Worm (Caenorhabditis elegans): ENCODE measurements around the gene ril-1.

The ril-1 gene

DNA sequence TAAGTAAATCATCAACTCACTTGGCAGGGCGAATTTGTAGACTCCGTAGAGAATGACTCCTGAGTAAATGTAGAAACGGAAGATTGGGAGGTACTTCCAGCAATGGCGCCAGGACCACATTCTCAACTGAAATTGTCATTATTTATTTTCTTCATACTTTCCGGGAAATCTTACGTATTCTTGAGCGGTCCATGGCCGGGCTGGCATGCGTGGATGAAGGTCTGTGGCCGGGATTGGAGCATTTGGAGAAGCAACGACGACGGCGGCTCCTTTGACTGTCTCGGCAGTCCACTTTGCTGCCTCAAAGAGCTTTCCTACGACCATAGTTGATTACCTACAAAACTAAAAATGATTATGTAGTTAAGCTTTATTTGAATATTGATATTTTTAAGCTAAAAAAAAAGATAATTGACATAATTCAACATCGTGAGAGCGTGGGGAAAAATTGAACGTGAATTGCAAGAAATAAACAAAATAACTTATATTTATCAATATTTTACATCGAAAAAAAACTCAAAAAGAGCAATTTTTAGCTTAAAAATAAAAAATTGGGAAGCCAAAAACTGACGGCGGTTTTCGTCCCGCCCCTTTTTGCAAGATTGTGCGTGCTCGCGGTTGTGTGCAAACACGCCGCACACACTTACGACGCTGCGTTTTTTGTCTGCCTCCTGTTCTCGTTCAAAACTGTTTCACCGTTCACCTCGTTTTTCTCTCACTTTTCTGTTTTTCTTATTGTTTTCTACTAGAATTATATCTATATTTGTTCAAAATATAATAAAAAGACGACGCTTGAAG, at the start of gene ril-1:
ril-1 (minus strand) TSS at position 342 of the 795 bp plus-strand sequence.
- no peak for TF ChIP-seq T26A5.8 (tag; optimal IDR thresholded peaks at IDR 0.05)
- no peak for TF ChIP-seq sptf-2 (GFP tag; optimal IDR thresholded peaks at IDR 0.05)
- no peak for TF ChIP-seq hmg-20 (GFP tag; IDR thresholded peaks at IDR 0.05)
- TF ChIP-seq lin-26 (GFP tag; IDR thresholded peaks at IDR 0.05) = peak; percentile 52; the same call in 1 of the 2 replicates
- no peak for TF ChIP-seq lsy-27 (tag; optimal IDR thresholded peaks at IDR 0.05; ENCODE audit: borderline replicate concordance, insufficient read depth)
- no peak for TF ChIP-seq nhr-27 (tag; optimal IDR thresholded peaks at IDR 0.05)
- TF ChIP-seq madf-6 (GFP tag; IDR thresholded peaks at IDR 0.05) = 0 out of 2 replicates have a peak, but pooled peaks have one; percentile 7
- no peak for TF ChIP-seq sea-2 (GFP tag; IDR thresholded peaks at IDR 0.05)
- no peak for TF ChIP-seq die-1 (tag; optimal IDR thresholded peaks at IDR 0.05)
- peak; percentile 46; the same call in 1 of the 2 replicates for TF ChIP-seq dox-1 (GFP tag; IDR thresholded peaks at IDR 0.05)
- no peak for TF ChIP-seq fkh-3 (tag; optimal IDR thresholded peaks at IDR 0.05)
- TF ChIP-seq dpff-1 (tag; optimal IDR thresholded peaks at IDR 0.05) = no peak
- no peak for TF ChIP-seq K11D2.4 (GFP tag; IDR thresholded peaks at IDR 0.05)
- peak; percentile 34 for TF ChIP-seq snpc-4 (GFP tag; optimal IDR thresholded peaks at IDR 0.05)
- TF ChIP-seq snpc-4 (tag; optimal IDR thresholded peaks at IDR 0.05) = peak in 2 of 4 experiments; percentile 46 to 57
- TF ChIP-seq ceh-100 (GFP tag; IDR thresholded peaks at IDR 0.05) = peak; percentile 53; the same call in 1 of the 2 replicates
- TF ChIP-seq nfyb-1 (GFP tag; IDR thresholded peaks at IDR 0.05) = peak; percentile 26; the same call in 1 of the 2 replicates
- TF ChIP-seq ZK185.1 (tag; optimal IDR thresholded peaks at IDR 0.05; ENCODE audit: poor library complexity, severe bottlenecking) = peak; percentile 57
- TF ChIP-seq B0261.1 (tag; optimal IDR thresholded peaks at IDR 0.05) = no peak
- 0 out of 2 replicates have a peak, but pooled peaks have one; percentile 12 for TF ChIP-seq pbrm-1 (GFP tag; IDR thresholded peaks at IDR 0.05)
- 0 out of 2 replicates have a peak, but pooled peaks have one; percentile 24 for TF ChIP-seq rcor-1 (GFP tag; IDR thresholded peaks at IDR 0.05)
- TF ChIP-seq mcd-1 (GFP tag; IDR thresholded peaks at IDR 0.05) = peak; percentile 50
- no peak for TF ChIP-seq atf-7 (tag; optimal IDR thresholded peaks at IDR 0.05)
- TF ChIP-seq tbp1 (GFP tag; optimal IDR thresholded peaks at IDR 0.05) = peak; percentile 28
- no peak for TF ChIP-seq cebp-1 (GFP tag; IDR thresholded peaks at IDR 0.05)
- peak; percentile 13 for TF ChIP-seq cebp-1 (tag; optimal IDR thresholded peaks at IDR 0.05)
- peak in 1 of 3 experiments; percentile 38 for TF ChIP-seq lin-35 (GFP tag; optimal IDR thresholded peaks at IDR 0.05)
- TF ChIP-seq C06A6.2 (GFP tag; conservative IDR thresholded peaks at IDR 0.05) = no peak
- no peak for TF ChIP-seq nhr-120 (GFP tag; IDR thresholded peaks at IDR 0.05)
- TF ChIP-seq attf-6 (GFP tag; IDR thresholded peaks at IDR 0.05) = no peak
- no peak for TF ChIP-seq somi-1 (GFP tag; optimal IDR thresholded peaks at IDR 0.05)
- TF ChIP-seq D2030.7 (GFP tag; IDR thresholded peaks at IDR 0.05) = peak; percentile 27; the same call in 1 of the 2 replicates
- TF ChIP-seq nhr-80 (tag; optimal IDR thresholded peaks at IDR 0.05) = peak; percentile 60
- TF ChIP-seq hrde-1 (tag; optimal IDR thresholded peaks at IDR 0.05; ENCODE audit: borderline replicate concordance) = no peak
- no peak for TF ChIP-seq ama-1 (optimal IDR thresholded peaks at IDR 0.05)
- TF ChIP-seq ama-1 (GFP tag; optimal IDR thresholded peaks at IDR 0.05) = no peak
- TF ChIP-seq madf-3 (GFP tag; IDR thresholded peaks at IDR 0.05) = no peak
- peak; percentile 12; the same call in 1 of the 2 replicates for TF ChIP-seq hmg-1.2 (GFP tag; IDR thresholded peaks at IDR 0.05)
- peak; percentile 64 for TF ChIP-seq F23B12.7 (tag; optimal IDR thresholded peaks at IDR 0.05; ENCODE audit: insufficient read depth)
- TF ChIP-seq lin-54 (GFP tag; optimal IDR thresholded peaks at IDR 0.05) = no peak
- TF ChIP-seq F22D6.2 (tag; optimal IDR thresholded peaks at IDR 0.05) = no peak
- peak; percentile 81 for TF ChIP-seq attf-5 (GFP tag; optimal IDR thresholded peaks at IDR 0.05)
- TF ChIP-seq madf-10 (tag; optimal IDR thresholded peaks at IDR 0.05) = no peak
- TF ChIP-seq lir-1 (GFP tag; conservative IDR thresholded peaks at IDR 0.05) = no peak

Measured in whole organism, young adult.